Fruit fly (Drosophila melanogaster) whole organism, embryonic: ENCODE measurements around the gene Sfxn2.

Source experiments
- CG1024 ChIP-seq: fragments of 200-800 bp; sonication (Bioruptor generic); IDR thresholded peaks from 2 replicates; pipeline ENCODE4 v1.3.6; 2022; ENCODE audit warnings: missing biosample characterization, missing genetic modification characterization
- CG11456 ChIP-seq: fragments of 200-800 bp; sonication (Bioruptor generic); IDR thresholded peaks from 3 replicates; pipeline ENCODE4 v1.3.6; 2022; ENCODE audit warnings: missing biosample characterization, missing genetic modification characterization
- CG12219 ChIP-seq: fragments of 200-800 bp; sonication (Bioruptor generic); optimal IDR thresholded peaks from 3 replicates; lab custom pipeline; 2018; ENCODE audit warnings: missing biosample characterization, mild to moderate bottlenecking, missing genetic modification characterization
- CG12769 ChIP-seq: fragments of 200-800 bp; sonication (Bioruptor generic); optimal IDR thresholded peaks from 2 replicates; lab custom pipeline; 2019; ENCODE audit warnings: missing biosample characterization, mild to moderate bottlenecking, missing genetic modification characterization, moderate library complexity
- CG14441 ChIP-seq: fragments of 200-800 bp; sonication (Bioruptor generic); IDR thresholded peaks from 2 replicates; pipeline ENCODE4 v1.3.6; 2022; ENCODE audit warnings: missing biosample characterization, missing genetic modification characterization
- CG15479 ChIP-seq: fragments of 200-800 bp; sonication (Bioruptor generic); optimal IDR thresholded peaks from 3 replicates; lab custom pipeline; 2019; ENCODE audit warnings: missing biosample characterization, mild to moderate bottlenecking, missing genetic modification characterization, moderate library complexity
- CG15696 ChIP-seq: fragments of 200-800 bp; sonication (Bioruptor generic); optimal IDR thresholded peaks from 2 replicates; lab custom pipeline; 2019; ENCODE audit warnings: missing biosample characterization, mild to moderate bottlenecking, missing genetic modification characterization, moderate library complexity
- CG17385 ChIP-seq: fragments of 200-800 bp; sonication (Bioruptor generic); optimal IDR thresholded peaks from 3 replicates; lab custom pipeline; 2018; ENCODE audit warnings: missing biosample characterization, mild to moderate bottlenecking, missing genetic modification characterization
- CG2199 ChIP-seq: fragments of 200-800 bp; sonication (Bioruptor generic); IDR thresholded peaks from 3 replicates; pipeline ENCODE4 v1.3.6; 2022; ENCODE audit warnings: missing biosample characterization, missing genetic modification characterization
- CG5953 ChIP-seq: fragments of 200-800 bp; sonication (Bioruptor generic); IDR thresholded peaks from 2 replicates; pipeline ENCODE4 v1.3.6; 2022; ENCODE audit warnings: missing biosample characterization, missing genetic modification characterization
- CG8924 ChIP-seq: fragments of 200-800 bp; optimal IDR thresholded peaks from 3 replicates; lab custom pipeline; 2019; ENCODE audit warnings: missing biosample characterization, mild to moderate bottlenecking, missing genetic modification characterization, moderate library complexity
- CG9797 ChIP-seq: fragments of 200-800 bp; sonication (Bioruptor generic); optimal IDR thresholded peaks from 3 replicates; lab custom pipeline; 2018; ENCODE audit warnings: missing biosample characterization, mild to moderate bottlenecking, missing genetic modification characterization
- CG9817 ChIP-seq: fragments of 200-800 bp; sonication (Bioruptor generic); optimal IDR thresholded peaks from 2 replicates; lab custom pipeline; 2018; ENCODE audit warnings: missing biosample characterization, mild to moderate bottlenecking, missing genetic modification characterization, moderate library complexity
- Chrac-16 ChIP-seq: fragments of 200-800 bp; sonication (Bioruptor generic); optimal IDR thresholded peaks from 3 replicates; lab custom pipeline; 2016; ENCODE audit warnings: missing biosample characterization, missing genetic modification characterization
- D19A ChIP-seq: fragments of 200-800 bp; optimal IDR thresholded peaks from 3 replicates; lab custom pipeline; 2019; ENCODE audit warnings: missing biosample characterization, mild to moderate bottlenecking, missing genetic modification characterization, moderate library complexity
- Fer1 ChIP-seq: fragments of 200-800 bp; sonication (Bioruptor generic); optimal IDR thresholded peaks from 2 replicates; lab custom pipeline; 2017; ENCODE audit warnings: missing biosample characterization, mild to moderate bottlenecking, missing genetic modification characterization
- Kr ChIP-seq: fragments of 200-800 bp; sonication (Bioruptor generic); optimal IDR thresholded peaks from 2 replicates; lab custom pipeline; 2017; ENCODE audit warnings: missing biosample characterization, mild to moderate bottlenecking, missing genetic modification characterization
- Med ChIP-seq: fragments of 200-800 bp; sonication (Bioruptor generic); peaks from one replicate; lab custom pipeline; 2016; ENCODE audit warnings: missing biosample characterization, missing genetic modification characterization, mild to moderate bottlenecking, inconsistent platforms, moderate library complexity
- Ravus ChIP-seq: fragments of 200-800 bp; sonication (Bioruptor generic); IDR thresholded peaks from 2 replicates; pipeline ENCODE4 v1.3.6; 2022; ENCODE audit warnings: missing biosample characterization, missing genetic modification characterization
- Spps ChIP-seq: fragments of 200-800 bp; sonication (Bioruptor generic); optimal IDR thresholded peaks from 2 replicates; lab custom pipeline; 2018; ENCODE audit warnings: missing biosample characterization, mild to moderate bottlenecking, missing genetic modification characterization
- Stat92E ChIP-seq, 3 experiments: fragments of >200 bp in 2 of 3; fragments of 200-800 bp in 1 of 3; sonication (Bioruptor generic) in 1 of 3; optimal IDR thresholded peaks; 2 replicates each; lab custom pipeline; 2017 to 2019; ENCODE audit warnings: missing biosample characterization in 3 of 3, missing genetic modification characterization in 3 of 3, mild to moderate bottlenecking in 1 of 3, moderate library complexity in 1 of 3
- bcd ChIP-seq: fragments of 200-800 bp; sonication (Bioruptor generic); optimal IDR thresholded peaks from 2 replicates; lab custom pipeline; 2017; ENCODE audit warnings: missing biosample characterization, mild to moderate bottlenecking, missing genetic modification characterization
- cg ChIP-seq: fragments of 200-800 bp; sonication (Bioruptor generic); optimal IDR thresholded peaks from 3 replicates; lab custom pipeline; 2019; ENCODE audit warnings: missing biosample characterization, mild to moderate bottlenecking, missing genetic modification characterization, moderate library complexity
- ci ChIP-seq: fragments of 200-800 bp; sonication (Bioruptor generic); IDR thresholded peaks from 3 replicates; pipeline ENCODE4 v1.3.6; 2022; ENCODE audit warnings: missing biosample characterization, missing genetic modification characterization
- eve ChIP-seq, 2 experiments: fragments of >200 bp; optimal IDR thresholded peaks; 2 replicates each; lab custom pipeline; 2017; ENCODE audit warnings: missing biosample characterization in 2 of 2, missing genetic modification characterization in 2 of 2
- grn ChIP-seq: fragments of 200-800 bp; sonication (Bioruptor generic); optimal IDR thresholded peaks from 3 replicates; lab custom pipeline; 2017; ENCODE audit warnings: missing biosample characterization, missing genetic modification characterization
- gro ChIP-seq: fragments of 200-800 bp; sonication (Bioruptor generic); optimal IDR thresholded peaks from 2 replicates; lab custom pipeline; 2016; ENCODE audit warnings: missing biosample characterization, missing genetic modification characterization
- hb ChIP-seq: fragments of 200-800 bp; sonication (Bioruptor generic); IDR thresholded peaks from 3 replicates; pipeline ENCODE4 v1.3.6; 2022; ENCODE audit warnings: missing biosample characterization, missing genetic modification characterization; ENCODE audit not compliant: partially characterized antibody
- jumu ChIP-seq: fragments of 200-800 bp; sonication (Bioruptor generic); optimal IDR thresholded peaks from 3 replicates; lab custom pipeline; 2016; ENCODE audit warnings: missing biosample characterization, missing genetic modification characterization
- kni ChIP-seq: fragments of 200-800 bp; sonication (Bioruptor generic); optimal IDR thresholded peaks from 3 replicates; lab custom pipeline; 2017; ENCODE audit warnings: mild to moderate bottlenecking, missing biosample characterization, missing genetic modification reagents, missing genetic modification characterization
- lilli ChIP-seq: fragments of 200-800 bp; sonication (Bioruptor generic); optimal IDR thresholded peaks from 3 replicates; lab custom pipeline; 2016; ENCODE audit warnings: missing biosample characterization, missing genetic modification characterization
- nom ChIP-seq: fragments of 200-800 bp; sonication (Bioruptor generic); optimal IDR thresholded peaks from 2 replicates; lab custom pipeline; 2017; ENCODE audit warnings: missing biosample characterization, missing genetic modification characterization, mild to moderate bottlenecking, moderate library complexity, missing genetic modification reagents
- pros ChIP-seq: fragments of 200-800 bp; sonication (Bioruptor generic); optimal IDR thresholded peaks from 3 replicates; lab custom pipeline; 2019; ENCODE audit warnings: missing biosample characterization, mild to moderate bottlenecking, missing genetic modification characterization, moderate library complexity
- sens ChIP-seq: fragments of 200-800 bp; sonication (Bioruptor generic); peaks from one replicate; lab custom pipeline; 2016; ENCODE audit warnings: missing biosample characterization, missing genetic modification characterization
- sisA ChIP-seq: fragments of 200-800 bp; sonication (Bioruptor generic); IDR thresholded peaks from 2 replicates; pipeline ENCODE4 v1.3.6; 2022; ENCODE audit warnings: missing biosample characterization, missing genetic modification characterization
- sqz ChIP-seq: fragments of 200-800 bp; sonication (Bioruptor generic); optimal IDR thresholded peaks from 3 replicates; lab custom pipeline; 2018; ENCODE audit warnings: missing biosample characterization, mild to moderate bottlenecking, missing genetic modification characterization
- sr ChIP-seq: fragments of 200-800 bp; sonication (Bioruptor generic); IDR thresholded peaks from 3 replicates; pipeline ENCODE4 v1.3.6; 2022; ENCODE audit warnings: missing biosample characterization, missing genetic modification characterization
- tll ChIP-seq, 2 experiments: fragments of 200-800 bp in 1 of 2; fragments of >200 bp in 1 of 2; sonication (Bioruptor generic) in 1 of 2; optimal IDR thresholded peaks; 2 replicates each; lab custom pipeline; 2017 to 2019; ENCODE audit warnings: missing biosample characterization in 2 of 2, missing genetic modification characterization in 2 of 2, mild to moderate bottlenecking in 1 of 2, moderate library complexity in 1 of 2
- twi ChIP-seq: fragments of 200-800 bp; optimal IDR thresholded peaks from 2 replicates; lab custom pipeline; 2019; ENCODE audit warnings: missing biosample characterization, mild to moderate bottlenecking, missing genetic modification characterization, moderate library complexity
- zen ChIP-seq: fragments of 200-800 bp; sonication (Bioruptor generic); optimal IDR thresholded peaks from 3 replicates; lab custom pipeline; 2018; ENCODE audit warnings: missing biosample characterization, mild to moderate bottlenecking, missing genetic modification characterization, moderate library complexity
- zf30C ChIP-seq: fragments of 200-800 bp; sonication (Bioruptor generic); optimal IDR thresholded peaks from 3 replicates; lab custom pipeline; 2018; ENCODE audit warnings: missing biosample characterization, mild to moderate bottlenecking, missing genetic modification characterization

Gene Sfxn2

DNA sequence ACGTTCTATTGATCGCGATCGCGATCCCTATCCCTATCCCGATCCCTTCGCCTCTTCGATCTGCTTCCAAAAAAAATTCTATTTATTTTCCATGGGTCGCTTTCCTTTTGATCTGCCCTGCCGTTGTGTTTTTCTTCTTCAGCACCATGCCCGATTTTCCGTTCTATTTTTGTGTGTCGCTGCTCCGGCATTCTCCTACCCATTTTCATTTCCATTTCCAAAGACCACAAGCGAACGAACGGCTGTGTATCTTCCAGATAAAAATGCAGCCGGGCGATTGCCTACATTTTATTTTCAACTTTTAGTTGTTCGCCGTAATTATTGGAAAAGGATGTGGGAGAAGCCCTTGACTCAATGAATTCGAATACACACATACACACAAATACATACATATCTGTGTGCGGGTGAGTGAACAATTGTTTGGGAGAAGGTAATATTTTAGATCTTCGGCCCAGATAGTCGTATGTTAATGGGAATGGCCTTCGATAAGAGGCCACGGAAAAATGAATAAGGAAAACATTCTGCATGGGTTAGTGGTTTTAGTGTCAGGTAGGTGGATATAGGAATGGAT is 19.4 kb upstream of the Sfxn2 start:
- no peak for TF ChIP-seq CG5953 (GFP tag; lab: Robert Waterston, UW)
- no peak for TF ChIP-seq CG14441
- peak; percentile 48 for TF ChIP-seq zf30C
- TF ChIP-seq Fer1 (GFP tag; lab: Kevin White, UChicago), result no peak
- no peak for TF ChIP-seq CG12219 (GFP tag; lab: Kevin White, UChicago)
- peak; percentile 60 for TF ChIP-seq D19A (tag; lab: Kevin White, UChicago)
- TF ChIP-seq cg (GFP tag; lab: Kevin White, UChicago), result peak; percentile 71
- peak; percentile 50 for TF ChIP-seq kni
- TF ChIP-seq zen (tag; lab: Kevin White, UChicago), result peak; percentile 77
- peak in 1 of 2 experiments; percentile 63 for TF ChIP-seq eve (GFP tag; optimal IDR thresholded peaks at IDR 0.05; lab: Kevin White, UChicago)
- no peak for TF ChIP-seq bcd (GFP tag; lab: Kevin White, UChicago)
- TF ChIP-seq Chrac-16 (GFP tag; lab: Kevin White, UChicago), result no peak
- no peak for TF ChIP-seq hb
- TF ChIP-seq Ravus (GFP tag; lab: Robert Waterston, UW), result no peak
- peak; percentile 14 for TF ChIP-seq Med
- no peak for TF ChIP-seq CG9797
- TF ChIP-seq sr, result no peak
- peak; percentile 54 for TF ChIP-seq CG8924 (tag; lab: Kevin White, UChicago)
- TF ChIP-seq CG17385 (GFP tag; lab: Kevin White, UChicago), result peak; percentile 55
- TF ChIP-seq Spps (tag; lab: Kevin White, UChicago), result no peak
- TF ChIP-seq pros (GFP tag; lab: Kevin White, UChicago), result peak; percentile 69
- 0 out of 3 replicates have a peak, but pooled peaks have one; percentile 12 for TF ChIP-seq ci
- TF ChIP-seq CG9817 (tag; lab: Kevin White, UChicago), result no peak
- peak; percentile 48 for TF ChIP-seq CG12769 (tag; lab: Kevin White, UChicago)
- no peak for TF ChIP-seq gro (GFP tag; lab: Kevin White, UChicago)
- TF ChIP-seq CG15479, result peak; percentile 63
- TF ChIP-seq sisA, result no peak
- TF ChIP-seq Kr (GFP tag; lab: Kevin White, UChicago), result peak; percentile 35
- TF ChIP-seq CG2199 (GFP tag; lab: Robert Waterston, UW), result peak; percentile 94; the same call in 2 of the 3 replicates
- TF ChIP-seq twi (tag; lab: Kevin White, UChicago), result peak; percentile 72
- TF ChIP-seq tll (GFP tag; optimal IDR thresholded peaks at IDR 0.05; lab: Kevin White, UChicago), result peak in 1 of 2 experiments; percentile 91
- TF ChIP-seq jumu (GFP tag; lab: Kevin White, UChicago), result no peak
- no peak for TF ChIP-seq CG15696 (tag; lab: Kevin White, UChicago)
- TF ChIP-seq grn, result peak; percentile 41
- no peak for TF ChIP-seq nom (GFP tag; lab: Kevin White, UChicago)
- TF ChIP-seq CG1024 (GFP tag; lab: Robert Waterston, UW), result no peak
- TF ChIP-seq sens (GFP tag; lab: Kevin White, UChicago), result peak; percentile 68
- TF ChIP-seq Stat92E (GFP tag; optimal IDR thresholded peaks at IDR 0.05; lab: Kevin White, UChicago), result peak in 1 of 3 experiments; percentile 19
- TF ChIP-seq sqz, result peak; percentile 54
- no peak for TF ChIP-seq CG11456 (GFP tag; lab: Robert Waterston, UW)
- no peak for TF ChIP-seq lilli
